Worm (Caenorhabditis elegans) whole organism, early embryonic: Measurements from ENCODE around the gene W08F4.13.

Experiments
- B0310.2 ChIP-seq: sonication (generic microtip); optimal IDR thresholded peaks from 2 replicates; lab custom pipeline; 2016; ENCODE audit warnings: mild to moderate bottlenecking, missing genetic modification characterization, missing compliant biosample characterization
- F13C5.2 ChIP-seq: sonication (generic microtip); optimal IDR thresholded peaks from 2 replicates; lab custom pipeline; 2017; ENCODE audit warnings: mild to moderate bottlenecking, missing genetic modification characterization, inconsistent platforms, missing compliant biosample characterization
- aly-1 ChIP-seq: sonication (generic microtip); optimal IDR thresholded peaks from 2 replicates; lab custom pipeline; 2016; ENCODE audit warnings: missing genetic modification characterization, missing compliant biosample characterization
- ama-1 ChIP-seq: fragments of 150-350 bp; optimal IDR thresholded peaks from 2 replicates; lab custom pipeline; 2014
- ceh-13 ChIP-seq: fragments of 200-800 bp; sonication (Bioruptor generic); optimal IDR thresholded peaks from 2 replicates; lab custom pipeline; 2018; ENCODE audit warnings: mild to moderate bottlenecking, missing genetic modification characterization, missing compliant biosample characterization
- ceh-36 ChIP-seq: sonication (generic microtip); optimal IDR thresholded peaks from 2 replicates; lab custom pipeline; 2016; ENCODE audit warnings: missing genetic modification characterization, inconsistent platforms, missing compliant biosample characterization
- ets-7 ChIP-seq: sonication (generic microtip); optimal IDR thresholded peaks from 2 replicates; lab custom pipeline; 2016; ENCODE audit warnings: missing genotype, missing genetic modification characterization, missing compliant biosample characterization
- flt-1 ChIP-seq: fragments of 200-800 bp; sonication (Bioruptor generic); IDR thresholded peaks from 2 replicates; pipeline ENCODE4 v1.3.6; 2022; ENCODE audit warnings: missing genetic modification characterization, missing compliant biosample characterization
- hmbx-1 ChIP-seq: sonication (generic microtip); optimal IDR thresholded peaks from 2 replicates; lab custom pipeline; 2016; ENCODE audit warnings: mild to moderate bottlenecking, missing genetic modification characterization, missing compliant biosample characterization
- hmg-4 ChIP-seq: fragments of 200-800 bp; sonication (Bioruptor generic); optimal IDR thresholded peaks from 2 replicates; lab custom pipeline; 2018; ENCODE audit warnings: mild to moderate bottlenecking, missing genetic modification characterization, missing compliant biosample characterization
- hnd-1 ChIP-seq: sonication (generic microtip); optimal IDR thresholded peaks from 2 replicates; lab custom pipeline; 2016; ENCODE audit warnings: missing genetic modification characterization, missing compliant biosample characterization
- pes-1 ChIP-seq: fragments of 200-800 bp; sonication (Bioruptor generic); IDR thresholded peaks from 2 replicates; pipeline ENCODE4 v1.3.6; 2022; ENCODE audit warnings: missing genetic modification reagents, missing genetic modification characterization, missing compliant biosample characterization
- scrt-1 ChIP-seq: fragments of 200-800 bp; sonication (Bioruptor generic); IDR thresholded peaks from 2 replicates; pipeline ENCODE4 v1.3.6; 2022; ENCODE audit warnings: missing genetic modification characterization, missing compliant biosample characterization
- sea-1 ChIP-seq: fragments of 200-800 bp; sonication (Bioruptor generic); conservative IDR thresholded peaks from 2 replicates; pipeline ENCODE4 v1.3.6; 2022; ENCODE audit warnings: missing genetic modification characterization, missing compliant biosample characterization
- tbx-11 ChIP-seq: fragments of 200-800 bp; sonication (Bioruptor generic); IDR thresholded peaks from 2 replicates; pipeline ENCODE4 v1.3.6; 2022; ENCODE audit warnings: missing genetic modification characterization, missing compliant biosample characterization
- tbx-37 ChIP-seq: fragments of 200-800 bp; sonication (Bioruptor generic); conservative IDR thresholded peaks from 2 replicates; pipeline ENCODE4 v1.3.6; 2022; ENCODE audit warnings: missing genetic modification reagents, missing genetic modification characterization, missing compliant biosample characterization
- tra-4 ChIP-seq: sonication (generic microtip); optimal IDR thresholded peaks from 2 replicates; lab custom pipeline; 2017; ENCODE audit warnings: missing genetic modification characterization, missing compliant biosample characterization

The W08F4.13 gene

DNA sequence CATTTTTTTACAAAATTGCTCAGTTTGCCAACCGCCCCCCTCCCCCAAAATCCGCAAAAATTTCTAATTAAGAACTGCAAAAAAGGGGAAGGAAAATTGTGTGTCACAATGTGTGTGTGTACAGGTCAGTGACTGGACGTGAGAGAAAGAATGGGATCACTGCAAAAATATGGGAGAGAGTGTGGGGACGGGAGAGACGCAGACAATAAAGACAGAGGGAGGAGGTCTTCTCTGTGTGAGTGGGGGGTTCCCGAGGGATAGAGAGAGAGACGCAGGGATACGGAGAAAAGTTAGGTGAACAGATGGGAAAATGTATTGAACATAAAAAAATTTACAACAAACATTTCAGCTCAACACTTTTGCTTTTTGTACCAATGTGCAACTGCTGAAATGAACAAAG, 41.3 kb downstream of the W08F4.13 start:
- TF ChIP-seq scrt-1 (GFP tag; lab: Robert Waterston, UW) (no peak), ceh-36 (tag; lab: Kevin White, UChicago) (no peak), tbx-37 (GFP tag; lab: Robert Waterston, UW) (no peak), tra-4 (tag; lab: Kevin White, UChicago) (no peak), tbx-11 (GFP tag; lab: Robert Waterston, UW) (no peak), hnd-1 (tag; lab: Kevin White, UChicago) (no peak), aly-1 (tag; lab: Kevin White, UChicago) (no peak), hmg-4 (GFP tag; lab: Kevin White, UChicago) (no peak)

DNA sequence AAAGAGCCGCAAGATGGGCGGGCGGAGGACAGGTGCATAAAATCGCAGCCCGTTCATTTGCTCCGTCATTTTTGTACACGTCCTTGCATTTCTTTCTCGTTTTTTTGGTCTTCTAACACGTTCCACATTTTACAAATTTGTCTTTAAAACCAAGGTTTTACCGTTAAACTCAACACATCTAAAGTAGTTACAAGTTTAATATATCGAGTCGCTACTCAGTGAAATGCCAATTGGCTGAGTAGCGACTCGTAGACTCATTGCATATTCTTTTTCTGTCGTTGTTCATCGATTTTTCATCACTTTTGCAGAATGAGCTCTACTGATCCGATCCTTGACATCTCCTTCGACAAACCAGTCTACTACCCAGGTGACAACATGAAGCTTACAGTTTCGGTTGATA, 42.6 kb downstream of the W08F4.13 start, which contains the start of gene arrd-1:
Gene arrd-1, plus strand, starts transcription at position 301 of the 400 bp plus-strand sequence.
- TF ChIP-seq tra-4 (tag; lab: Kevin White, UChicago): no peak
- no peak for TF ChIP-seq hnd-1 (tag; lab: Kevin White, UChicago)
- TF ChIP-seq ceh-13 (GFP tag; lab: Kevin White, UChicago): no peak
- TF ChIP-seq scrt-1 (GFP tag; lab: Robert Waterston, UW): no peak
- no peak for TF ChIP-seq B0310.2 (tag; lab: Kevin White, UChicago)
- TF ChIP-seq F13C5.2: no peak
- TF ChIP-seq hmg-4 (GFP tag; lab: Kevin White, UChicago): no peak
- no peak for TF ChIP-seq hmbx-1
- no peak for TF ChIP-seq ceh-36 (tag; lab: Kevin White, UChicago)
- TF ChIP-seq flt-1 (GFP tag; lab: Robert Waterston, UW): no peak
- no peak for TF ChIP-seq sea-1 (GFP tag; lab: Robert Waterston, UW)

DNA sequence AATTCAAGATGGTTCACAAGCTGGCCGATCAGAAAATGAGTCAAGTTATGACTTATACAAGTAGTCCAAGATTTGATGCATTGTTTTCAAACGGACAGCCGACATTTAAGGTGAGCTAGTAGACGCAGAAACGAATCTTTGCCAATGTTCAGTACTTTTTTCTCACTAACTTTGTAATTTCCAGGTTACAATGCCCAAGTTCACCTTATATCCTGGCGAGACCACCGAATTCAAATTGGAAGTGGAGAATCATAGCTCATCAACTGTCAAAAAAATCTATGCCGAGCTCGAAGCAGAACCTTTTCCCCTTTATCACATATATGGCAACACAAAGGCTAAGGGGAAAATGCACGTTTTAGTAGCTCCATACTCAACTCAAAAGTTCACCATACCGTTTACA, 43.3 kb downstream of the W08F4.13 start:
- TF ChIP-seq ama-1 (lab: Kevin White, UChicago) (no peak), ceh-13 (GFP tag; lab: Kevin White, UChicago) (no peak), hmbx-1 (no peak), B0310.2 (tag; lab: Kevin White, UChicago) (no peak), sea-1 (GFP tag; lab: Robert Waterston, UW) (no peak), F13C5.2 (no peak), scrt-1 (GFP tag; lab: Robert Waterston, UW) (no peak), hmg-4 (GFP tag; lab: Kevin White, UChicago) (no peak), ets-7 (tag; lab: Kevin White, UChicago) (no peak), tbx-11 (GFP tag; lab: Robert Waterston, UW) (no peak), pes-1 (no peak), aly-1 (tag; lab: Kevin White, UChicago) (no peak), tra-4 (tag; lab: Kevin White, UChicago) (no peak), hnd-1 (tag; lab: Kevin White, UChicago) (no peak), ceh-36 (tag; lab: Kevin White, UChicago) (no peak), flt-1 (GFP tag; lab: Robert Waterston, UW) (no peak), tbx-37 (GFP tag; lab: Robert Waterston, UW) (no peak)

DNA sequence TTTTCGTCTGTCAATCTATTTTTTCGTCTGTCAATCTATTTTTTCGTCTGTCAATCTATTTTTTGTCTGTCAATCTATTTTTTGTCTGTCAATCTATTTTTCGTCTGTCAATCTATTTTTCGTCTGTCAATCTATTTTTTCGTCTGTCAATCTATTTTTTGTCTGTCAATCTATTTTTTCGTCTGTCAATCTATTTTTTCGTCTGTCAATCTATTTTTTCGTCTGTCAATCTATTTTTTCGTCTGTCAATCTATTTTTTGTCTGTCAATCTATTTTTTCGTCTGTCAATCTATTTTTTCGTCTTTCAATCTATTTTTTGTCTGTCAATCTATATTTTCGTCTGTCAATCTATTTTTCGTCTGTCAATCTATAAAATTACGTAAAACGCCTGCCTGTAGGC, 44.9 kb downstream of the W08F4.13 start:
- TF ChIP-seq tbx-11 (GFP tag; lab: Robert Waterston, UW): 0 out of 2 replicates have a peak, but pooled peaks have one; percentile 46

DNA sequence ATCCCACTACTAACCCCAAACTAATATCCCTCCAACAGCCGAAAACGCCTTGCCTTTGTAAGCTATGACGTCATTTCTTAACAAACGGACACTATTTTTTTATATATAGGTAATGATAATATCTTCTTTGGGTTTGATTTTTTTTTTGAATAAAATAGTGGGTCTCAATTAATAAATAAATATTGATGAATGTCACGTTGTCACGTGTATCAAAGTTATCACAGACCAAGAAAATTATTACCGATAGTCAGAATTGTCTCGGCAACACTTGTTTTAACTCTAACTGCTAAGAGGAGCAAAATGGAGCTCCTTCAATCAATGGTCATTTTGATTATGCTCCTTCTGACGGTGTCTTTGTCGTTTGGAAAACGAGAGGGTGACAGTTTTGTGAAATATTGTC, 49.4 kb downstream of the W08F4.13 start, which contains the start of gene T04B8.1:
Gene T04B8.1, plus strand, starts transcription at position 301 of the 400 bp plus-strand sequence.
- TF ChIP-seq pes-1: no peak
- no peak for TF ChIP-seq tra-4 (tag; lab: Kevin White, UChicago)
- no peak for TF ChIP-seq sea-1 (GFP tag; lab: Robert Waterston, UW)
- TF ChIP-seq ama-1 (lab: Kevin White, UChicago): no peak
- no peak for TF ChIP-seq scrt-1 (GFP tag; lab: Robert Waterston, UW)
- TF ChIP-seq tbx-37 (GFP tag; lab: Robert Waterston, UW): no peak
- TF ChIP-seq hmbx-1: no peak
- TF ChIP-seq flt-1 (GFP tag; lab: Robert Waterston, UW): no peak
- no peak for TF ChIP-seq hnd-1 (tag; lab: Kevin White, UChicago)
- no peak for TF ChIP-seq ceh-13 (GFP tag; lab: Kevin White, UChicago)
- TF ChIP-seq ceh-36 (tag; lab: Kevin White, UChicago): no peak
- no peak for TF ChIP-seq tbx-11 (GFP tag; lab: Robert Waterston, UW)
- TF ChIP-seq aly-1 (tag; lab: Kevin White, UChicago): no peak
- TF ChIP-seq B0310.2 (tag; lab: Kevin White, UChicago): no peak
- no peak for TF ChIP-seq hmg-4 (GFP tag; lab: Kevin White, UChicago)
- no peak for TF ChIP-seq ets-7 (tag; lab: Kevin White, UChicago)
- TF ChIP-seq F13C5.2: no peak
